Worm (Caenorhabditis elegans) whole organism, early embryonic: ENCODE data around the gene K08F11.1.

Experiments used
- ama-1 ChIP-seq: fragments of 150-350 bp; optimal IDR thresholded peaks from 2 replicates; lab custom pipeline; 2014
- ceh-13 ChIP-seq: fragments of 200-800 bp; sonication (Bioruptor generic); optimal IDR thresholded peaks from 2 replicates; lab custom pipeline; 2018; ENCODE audit warnings: mild to moderate bottlenecking, missing genetic modification characterization, missing compliant biosample characterization
- flt-1 ChIP-seq: fragments of 200-800 bp; sonication (Bioruptor generic); IDR thresholded peaks from 2 replicates; pipeline ENCODE4 v1.3.6; 2022; ENCODE audit warnings: missing genetic modification characterization, missing compliant biosample characterization
- tbx-11 ChIP-seq: fragments of 200-800 bp; sonication (Bioruptor generic); IDR thresholded peaks from 2 replicates; pipeline ENCODE4 v1.3.6; 2022; ENCODE audit warnings: missing genetic modification characterization, missing compliant biosample characterization
- tra-4 ChIP-seq: sonication (generic microtip); optimal IDR thresholded peaks from 2 replicates; lab custom pipeline; 2017; ENCODE audit warnings: missing genetic modification characterization, missing compliant biosample characterization

- TF ChIP-seq flt-1 (GFP tag; lab: Robert Waterston, UW) (no peak), ama-1 (lab: Kevin White, UChicago) (no peak), tra-4 (tag; lab: Kevin White, UChicago) (no peak), tbx-11 (GFP tag; lab: Robert Waterston, UW) (no peak), ceh-13 (no peak)
These were observed 975 bp upstream of the K08F11.1 start for ce11 chrIV:4723687-4724086.
